Worm (Caenorhabditis elegans) whole organism, mixed stage, embryonic: ENCODE results near the gene pfk-1.2.

Source experiments
- M03D4.4 ChIP-seq: sonication (generic microtip); optimal IDR thresholded peaks from 2 replicates; lab custom pipeline; 2017; ENCODE audit warnings: mild to moderate bottlenecking, missing genetic modification characterization, missing compliant biosample characterization
- blmp-1 ChIP-seq: fragments of 150-350 bp; optimal IDR thresholded peaks from 2 replicates; lab custom pipeline; 2014; ENCODE audit warnings: missing biosample characterization, missing genetic modification characterization
- ceh-39 ChIP-seq: fragments of 150-350 bp; optimal IDR thresholded peaks from 2 replicates; lab custom pipeline; 2014; ENCODE audit warnings: missing biosample characterization, missing genetic modification characterization
- ceh-43 ChIP-seq: fragments of 200-800 bp; sonication (Bioruptor generic); optimal IDR thresholded peaks from 2 replicates; lab custom pipeline; 2018; ENCODE audit warnings: mild to moderate bottlenecking, missing genetic modification characterization, moderate library complexity, missing compliant biosample characterization
- ceh-83 ChIP-seq: fragments of 200-800 bp; sonication (Bioruptor generic); optimal IDR thresholded peaks from 2 replicates; lab custom pipeline; 2018; ENCODE audit warnings: mild to moderate bottlenecking, missing genetic modification characterization, missing compliant biosample characterization
- ces-1 ChIP-seq: fragments of 150-350 bp; optimal IDR thresholded peaks from 2 replicates; lab custom pipeline; 2014; ENCODE audit warnings: missing biosample characterization, missing genetic modification reagents, missing genetic modification characterization
- cnd-1 ChIP-seq: fragments of 200-800 bp; sonication (Bioruptor generic); optimal IDR thresholded peaks from 2 replicates; lab custom pipeline; 2018; ENCODE audit warnings: mild to moderate bottlenecking, missing genetic modification characterization, missing compliant biosample characterization
- drap-1 ChIP-seq: fragments of 200-800 bp; sonication (Bioruptor generic); optimal IDR thresholded peaks from 3 replicates; lab custom pipeline; 2018; ENCODE audit warnings: mild to moderate bottlenecking, missing genetic modification characterization, missing compliant biosample characterization
- elt-1 ChIP-seq: sonication (generic microtip); optimal IDR thresholded peaks from 2 replicates; lab custom pipeline; 2017; ENCODE audit warnings: missing genetic modification characterization, mild to moderate bottlenecking, missing compliant biosample characterization, antibody characterized with exemption, moderate library complexity, borderline replicate concordance; ENCODE audit not compliant: insufficient read depth
- elt-3 ChIP-seq: fragments of 150-350 bp; optimal IDR thresholded peaks from 2 replicates; lab custom pipeline; 2014; ENCODE audit warnings: missing biosample characterization, missing genetic modification characterization
- ham-2 ChIP-seq: fragments of 200-800 bp; sonication (Bioruptor generic); optimal IDR thresholded peaks from 2 replicates; lab custom pipeline; 2018; ENCODE audit warnings: mild to moderate bottlenecking, missing genetic modification characterization, missing compliant biosample characterization
- lin-13 ChIP-seq: fragments of 150-350 bp; optimal IDR thresholded peaks from 2 replicates; lab custom pipeline; 2014; ENCODE audit warnings: missing biosample characterization, missing genetic modification characterization
- lin-32 ChIP-seq: fragments of 200-800 bp; sonication (Bioruptor generic); optimal IDR thresholded peaks from 2 replicates; lab custom pipeline; 2018; ENCODE audit warnings: mild to moderate bottlenecking, missing genetic modification characterization, missing compliant biosample characterization
- lsy-2 ChIP-seq: fragments of 150-350 bp; optimal IDR thresholded peaks from 2 replicates; lab custom pipeline; 2014; ENCODE audit warnings: missing biosample characterization, missing genetic modification characterization
- mab-5 ChIP-seq: fragments of 150-350 bp; optimal IDR thresholded peaks from 2 replicates; lab custom pipeline; 2014; ENCODE audit warnings: missing biosample characterization, missing genetic modification characterization
- mls-2 ChIP-seq: sonication (generic microtip); optimal IDR thresholded peaks from 2 replicates; lab custom pipeline; 2016; ENCODE audit warnings: mild to moderate bottlenecking, missing genetic modification characterization, moderate library complexity, missing compliant biosample characterization
- nhr-12 ChIP-seq: fragments of 150-350 bp; optimal IDR thresholded peaks from 2 replicates; lab custom pipeline; 2014; ENCODE audit warnings: missing biosample characterization, missing genetic modification characterization
- nhr-2 ChIP-seq: fragments of 150-350 bp; optimal IDR thresholded peaks from 2 replicates; lab custom pipeline; 2014; ENCODE audit warnings: missing biosample characterization, missing genetic modification characterization
- nhr-237 ChIP-seq: fragments of 150-350 bp; optimal IDR thresholded peaks from 2 replicates; lab custom pipeline; 2014; ENCODE audit warnings: missing biosample characterization, missing genetic modification characterization
- nhr-28 ChIP-seq: fragments of 150-350 bp; optimal IDR thresholded peaks from 2 replicates; lab custom pipeline; 2014; ENCODE audit warnings: missing biosample characterization, missing genetic modification characterization
- nhr-76 ChIP-seq: sonication (generic microtip); optimal IDR thresholded peaks from 2 replicates; lab custom pipeline; 2017; ENCODE audit warnings: missing biosample characterization, missing genetic modification characterization
- pha-4 ChIP-seq: fragments of 150-350 bp; optimal IDR thresholded peaks from 2 replicates; lab custom pipeline; 2018; ENCODE audit warnings: missing biosample characterization, missing genetic modification reagents, missing genetic modification characterization
- sem-2 ChIP-seq: fragments of 200-800 bp; sonication (Bioruptor generic); optimal IDR thresholded peaks from 2 replicates; lab custom pipeline; 2018; ENCODE audit warnings: mild to moderate bottlenecking, missing genetic modification characterization, missing compliant biosample characterization
- snpc-4 ChIP-seq: fragments of 150-350 bp; optimal IDR thresholded peaks from 2 replicates; lab custom pipeline; 2014; ENCODE audit warnings: missing biosample characterization, missing genetic modification characterization
- sptf-1 ChIP-seq: sonication (generic microtip); optimal IDR thresholded peaks from 2 replicates; lab custom pipeline; 2017; ENCODE audit warnings: mild to moderate bottlenecking, missing genetic modification characterization, moderate library complexity, missing compliant biosample characterization
- tbx-8 ChIP-seq: fragments of 200-800 bp; sonication (Bioruptor generic); optimal IDR thresholded peaks from 2 replicates; lab custom pipeline; 2018; ENCODE audit warnings: mild to moderate bottlenecking, missing genetic modification characterization, moderate library complexity, missing compliant biosample characterization
- unc-120 ChIP-seq: sonication (generic microtip); optimal IDR thresholded peaks from 2 replicates; lab custom pipeline; 2017; ENCODE audit warnings: missing genetic modification characterization, missing compliant biosample characterization; ENCODE audit not compliant: poor library complexity, severe bottlenecking
- unc-39 ChIP-seq: fragments of 150-350 bp; optimal IDR thresholded peaks from 2 replicates; lab custom pipeline; 2014; ENCODE audit warnings: missing biosample characterization, missing genetic modification characterization
- unc-62 ChIP-seq: fragments of 150-350 bp; optimal IDR thresholded peaks from 2 replicates; lab custom pipeline; 2014; ENCODE audit warnings: missing biosample characterization, missing genetic modification reagents, missing genetic modification characterization
- zip-8 ChIP-seq: fragments of 150-350 bp; optimal IDR thresholded peaks from 2 replicates; lab custom pipeline; 2014; ENCODE audit warnings: missing biosample characterization, missing genetic modification characterization

pfk-1.2 gene

ce11 chrV:9531477-9531876 lies at the start of gene pfk-1.2, which contains the start of gene C50F4.10:
Gene pfk-1.2 (plus strand): TSS chrV:9531801.
Gene C50F4.10 (minus strand): TSS chrV:9531577.
- TF ChIP-seq ceh-83 (GFP tag; lab: Kevin White, UChicago) (no peak), ceh-39 (tag; lab: Kevin White, UChicago) (no peak), M03D4.4 (no peak), unc-62 (GFP tag; lab: Kevin White, UChicago) (no peak), mab-5 (tag; lab: Kevin White, UChicago) (no peak), sptf-1 (tag; lab: Kevin White, UChicago) (no peak), nhr-28 (no peak), ceh-43 (GFP tag; lab: Kevin White, UChicago) (no peak)
- TF ChIP-seq, all 35 proteins: peak for 0

ce11 chrV:9483738-9484256 lies 47.8 kb upstream of the pfk-1.2 start, which contains the start of gene K06A4.2:
Gene K06A4.2 (plus strand): TSS chrV:9484206.
- TF ChIP-seq elt-3 (tag; lab: Kevin White, UChicago) (no peak), blmp-1 (tag; lab: Kevin White, UChicago) (no peak), ham-2 (GFP tag; lab: Kevin White, UChicago) (no peak), nhr-237 (tag; lab: Kevin White, UChicago) (no peak), lsy-2 (tag; lab: Kevin White, UChicago) (no peak), mls-2 (tag; lab: Kevin White, UChicago) (no peak), nhr-28 (no peak), drap-1 (no peak), sem-2 (no peak), lin-13 (tag; lab: Kevin White, UChicago) (no peak), tbx-8 (GFP tag; lab: Kevin White, UChicago) (no peak), unc-62 (GFP tag; lab: Kevin White, UChicago) (no peak), unc-120 (tag; lab: Kevin White, UChicago) (no peak), ceh-43 (GFP tag; lab: Kevin White, UChicago) (no peak), M03D4.4 (no peak), elt-1 (tag; lab: Kevin White, UChicago) (no peak), cnd-1 (tag; lab: Kevin White, UChicago) (no peak)

- TF ChIP-seq ceh-83 (GFP tag; lab: Kevin White, UChicago), result no peak
- no peak for TF ChIP-seq zip-8 (tag; lab: Kevin White, UChicago)
- no peak for TF ChIP-seq cnd-1 (tag; lab: Kevin White, UChicago)
- no peak for TF ChIP-seq nhr-2
- TF ChIP-seq sem-2, result no peak
- no peak for TF ChIP-seq nhr-76 (tag; lab: Kevin White, UChicago)
- no peak for TF ChIP-seq sptf-1 (tag; lab: Kevin White, UChicago)
- TF ChIP-seq elt-1 (tag; lab: Kevin White, UChicago), result no peak
- TF ChIP-seq lin-13 (tag; lab: Kevin White, UChicago), result no peak
- no peak for TF ChIP-seq elt-3 (tag; lab: Kevin White, UChicago)
- TF ChIP-seq ceh-39 (tag; lab: Kevin White, UChicago), result no peak
- TF ChIP-seq nhr-28, result no peak
- no peak for TF ChIP-seq M03D4.4
- TF ChIP-seq unc-120 (tag; lab: Kevin White, UChicago), result no peak
- no peak for TF ChIP-seq lsy-2 (tag; lab: Kevin White, UChicago)
- TF ChIP-seq snpc-4 (tag; lab: Kevin White, UChicago), result no peak
Observed at ce11 chrV:9485508-9485907, 46.1 kb upstream of the pfk-1.2 start.

ce11 chrV:9489411-9489810 lies 42.2 kb upstream of the pfk-1.2 start, which contains the start of gene K06A4.10:
Gene K06A4.10 (minus strand): TSS chrV:9489800.
- TF ChIP-seq unc-62 (GFP tag; lab: Kevin White, UChicago), result no peak
- TF ChIP-seq lin-13 (tag; lab: Kevin White, UChicago), result no peak
- no peak for TF ChIP-seq unc-39 (tag; lab: Kevin White, UChicago)
- no peak for TF ChIP-seq ceh-43 (GFP tag; lab: Kevin White, UChicago)
- TF ChIP-seq drap-1, result no peak
- TF ChIP-seq ces-1 (GFP tag; lab: Kevin White, UChicago), result no peak
- TF ChIP-seq lin-32 (GFP tag; lab: Kevin White, UChicago), result no peak
- no peak for TF ChIP-seq ham-2 (GFP tag; lab: Kevin White, UChicago)
- TF ChIP-seq M03D4.4, result no peak
- TF ChIP-seq pha-4, result no peak
- TF ChIP-seq nhr-12 (tag; lab: Kevin White, UChicago), result no peak
- TF ChIP-seq mls-2 (tag; lab: Kevin White, UChicago), result no peak
- no peak for TF ChIP-seq elt-3 (tag; lab: Kevin White, UChicago)
- TF ChIP-seq, all 35 proteins: peak for 0
